Worm (Caenorhabditis elegans) whole organism, late embryonic: Measurements from ENCODE around the gene lin-46.

Experiments
- C08G9.2 ChIP-seq: sonication (generic microtip); optimal IDR thresholded peaks from 2 replicates; lab custom pipeline; 2016; ENCODE audit warnings: mild to moderate bottlenecking, missing genetic modification characterization, moderate library complexity, missing compliant biosample characterization
- F13H6.1 ChIP-seq: sonication (generic microtip); optimal IDR thresholded peaks from 2 replicates; lab custom pipeline; 2016; ENCODE audit warnings: missing genetic modification characterization, missing compliant biosample characterization
- K09A11.1 ChIP-seq: sonication (generic microtip); optimal IDR thresholded peaks from 2 replicates; lab custom pipeline; 2017; ENCODE audit warnings: antibody characterized with exemption, mild to moderate bottlenecking, missing genetic modification characterization, missing compliant biosample characterization; ENCODE audit not compliant: insufficient read depth
- Y22D7AL.16 ChIP-seq: sonication (generic microtip); optimal IDR thresholded peaks from 2 replicates; lab custom pipeline; 2016; ENCODE audit warnings: missing genetic modification characterization, missing compliant biosample characterization
- ama-1 ChIP-seq: fragments of 150-350 bp; optimal IDR thresholded peaks from 2 replicates; lab custom pipeline; 2014
- ceh-14 ChIP-seq: sonication (generic microtip); optimal IDR thresholded peaks from 2 replicates; lab custom pipeline; 2016; ENCODE audit warnings: missing genotype, missing genetic modification characterization, missing compliant biosample characterization
- ceh-19 ChIP-seq: fragments of 200-800 bp; sonication (Bioruptor generic); optimal IDR thresholded peaks from 2 replicates; lab custom pipeline; 2018; ENCODE audit warnings: mild to moderate bottlenecking, missing genetic modification characterization, missing compliant biosample characterization
- ceh-2 ChIP-seq: sonication (generic microtip); optimal IDR thresholded peaks from 2 replicates; lab custom pipeline; 2016; ENCODE audit warnings: missing genotype, missing genetic modification characterization, missing compliant biosample characterization
- ceh-30 ChIP-seq: fragments of 150-350 bp; optimal IDR thresholded peaks from 2 replicates; lab custom pipeline; 2014; ENCODE audit warnings: missing biosample characterization, missing genetic modification characterization
- ceh-31 ChIP-seq: sonication (generic microtip); optimal IDR thresholded peaks from 2 replicates; lab custom pipeline; 2016; ENCODE audit warnings: missing genetic modification characterization, missing compliant biosample characterization
- ceh-45 ChIP-seq: fragments of 200-800 bp; sonication (Bioruptor generic); IDR thresholded peaks from 2 replicates; pipeline ENCODE4 v1.3.6; 2022; ENCODE audit warnings: missing genetic modification reagents, missing genetic modification characterization, missing compliant biosample characterization
- ceh-48 ChIP-seq: sonication (generic microtip); optimal IDR thresholded peaks from 2 replicates; lab custom pipeline; 2016; ENCODE audit warnings: missing genetic modification characterization, inconsistent platforms, missing compliant biosample characterization
- ceh-6 ChIP-seq: fragments of 200-800 bp; sonication (Bioruptor generic); optimal IDR thresholded peaks from 2 replicates; lab custom pipeline; 2018; ENCODE audit warnings: mild to moderate bottlenecking, missing genetic modification characterization, missing compliant biosample characterization
- ceh-9 ChIP-seq: sonication (generic microtip); optimal IDR thresholded peaks from 2 replicates; lab custom pipeline; 2016; ENCODE audit warnings: mild to moderate bottlenecking, missing genetic modification characterization, inconsistent platforms, missing compliant biosample characterization
- dve-1 ChIP-seq: sonication (generic microtip); optimal IDR thresholded peaks from 2 replicates; lab custom pipeline; 2017; ENCODE audit warnings: antibody characterized with exemption, mild to moderate bottlenecking, missing genetic modification characterization, missing compliant biosample characterization
- elt-2 ChIP-seq: sonication (generic microtip); optimal IDR thresholded peaks from 2 replicates; lab custom pipeline; 2016; ENCODE audit warnings: missing genetic modification reagents, missing genetic modification characterization, missing compliant biosample characterization
- elt-4 ChIP-seq: sonication (generic microtip); optimal IDR thresholded peaks from 2 replicates; lab custom pipeline; 2016; ENCODE audit warnings: missing genetic modification characterization, missing compliant biosample characterization
- ets-4 ChIP-seq: sonication (generic microtip); optimal IDR thresholded peaks from 2 replicates; lab custom pipeline; 2016; ENCODE audit warnings: missing genetic modification characterization, missing compliant biosample characterization
- eyg-1 ChIP-seq: sonication (generic microtip); optimal IDR thresholded peaks from 2 replicates; lab custom pipeline; 2016; ENCODE audit warnings: missing genotype, missing genetic modification characterization, missing compliant biosample characterization
- fkh-10 ChIP-seq: fragments of 150-350 bp; optimal IDR thresholded peaks from 2 replicates; lab custom pipeline; 2014; ENCODE audit warnings: missing biosample characterization, missing genetic modification reagents, missing genetic modification characterization
- fkh-6 ChIP-seq: sonication (generic microtip); optimal IDR thresholded peaks from 2 replicates; lab custom pipeline; 2016; ENCODE audit warnings: missing genetic modification characterization, missing compliant biosample characterization
- gmeb-2 ChIP-seq: sonication (generic microtip); optimal IDR thresholded peaks from 2 replicates; lab custom pipeline; 2016; ENCODE audit warnings: missing genetic modification characterization, inconsistent platforms, missing compliant biosample characterization
- hlh-15 ChIP-seq: sonication (generic microtip); optimal IDR thresholded peaks from 2 replicates; lab custom pipeline; 2016; ENCODE audit warnings: missing genetic modification characterization, missing compliant biosample characterization
- hlh-30 ChIP-seq: sonication (generic microtip); optimal IDR thresholded peaks from 2 replicates; lab custom pipeline; 2017; ENCODE audit warnings: antibody characterized with exemption, missing genetic modification characterization, missing compliant biosample characterization; ENCODE audit not compliant: insufficient read depth
- hlh-8 ChIP-seq: sonication (generic microtip); optimal IDR thresholded peaks from 2 replicates; lab custom pipeline; 2016; ENCODE audit warnings: missing genotype, missing genetic modification characterization, missing compliant biosample characterization
- lim-6 ChIP-seq: sonication (generic microtip); optimal IDR thresholded peaks from 2 replicates; lab custom pipeline; 2016; ENCODE audit warnings: missing genetic modification characterization, missing compliant biosample characterization
- lin-11 ChIP-seq: fragments of 200-800 bp; sonication (Bioruptor generic); optimal IDR thresholded peaks from 2 replicates; lab custom pipeline; 2018; ENCODE audit warnings: mild to moderate bottlenecking, missing genetic modification characterization, missing compliant biosample characterization
- mec-3 ChIP-seq: sonication (generic microtip); optimal IDR thresholded peaks from 2 replicates; lab custom pipeline; 2016; ENCODE audit warnings: borderline replicate concordance, missing genetic modification characterization, missing compliant biosample characterization
- nfya-1 ChIP-seq: sonication (generic microtip); optimal IDR thresholded peaks from 2 replicates; lab custom pipeline; 2017; ENCODE audit warnings: missing genetic modification characterization, mild to moderate bottlenecking, missing compliant biosample characterization, antibody characterized with exemption, moderate library complexity
- nhr-232 ChIP-seq: sonication (generic microtip); optimal IDR thresholded peaks from 2 replicates; lab custom pipeline; 2016; ENCODE audit warnings: missing genetic modification characterization, missing compliant biosample characterization
- pag-3 ChIP-seq: sonication (generic microtip); optimal IDR thresholded peaks from 2 replicates; lab custom pipeline; 2016; ENCODE audit warnings: missing compliant biosample characterization, missing genetic modification characterization, borderline replicate concordance
- pat-9 ChIP-seq: fragments of 200-800 bp; sonication (Bioruptor generic); optimal IDR thresholded peaks from 2 replicates; lab custom pipeline; 2018; ENCODE audit warnings: mild to moderate bottlenecking, missing genetic modification characterization, moderate library complexity, missing compliant biosample characterization
- pax-1 ChIP-seq: fragments of 150-350 bp; optimal IDR thresholded peaks from 2 replicates; lab custom pipeline; 2014; ENCODE audit warnings: missing biosample characterization, missing genetic modification characterization
- pros-1 ChIP-seq: fragments of 150-350 bp; optimal IDR thresholded peaks from 2 replicates; lab custom pipeline; 2014; ENCODE audit warnings: missing biosample characterization, missing genetic modification reagents, missing genetic modification characterization
- ref-2 ChIP-seq: sonication (generic microtip); optimal IDR thresholded peaks from 2 replicates; lab custom pipeline; 2016; ENCODE audit warnings: missing genetic modification characterization, missing compliant biosample characterization
- rnt-1 ChIP-seq: sonication (generic microtip); optimal IDR thresholded peaks from 2 replicates; lab custom pipeline; 2016; ENCODE audit warnings: missing genetic modification characterization, missing compliant biosample characterization
- sdc-2 ChIP-seq: sonication (generic microtip); optimal IDR thresholded peaks from 2 replicates; lab custom pipeline; 2016; ENCODE audit warnings: missing genotype, missing genetic modification characterization, missing compliant biosample characterization
- tbx-7 ChIP-seq: sonication (generic microtip); optimal IDR thresholded peaks from 2 replicates; lab custom pipeline; 2016; ENCODE audit warnings: missing genotype, missing genetic modification characterization, missing compliant biosample characterization
- ttx-3 ChIP-seq: sonication (generic microtip); optimal IDR thresholded peaks from 2 replicates; lab custom pipeline; 2016; ENCODE audit warnings: missing genetic modification reagents, missing genetic modification characterization, missing compliant biosample characterization
- unc-42 ChIP-seq: sonication (generic microtip); optimal IDR thresholded peaks from 2 replicates; lab custom pipeline; 2016; ENCODE audit warnings: missing genotype, missing genetic modification characterization, missing compliant biosample characterization
- unc-86 ChIP-seq: sonication (generic microtip); optimal IDR thresholded peaks from 2 replicates; lab custom pipeline; 2016; ENCODE audit warnings: missing genetic modification characterization, missing compliant biosample characterization
- ztf-16 ChIP-seq: sonication (generic microtip); optimal IDR thresholded peaks from 2 replicates; lab custom pipeline; 2017; ENCODE audit warnings: missing genetic modification characterization, missing compliant biosample characterization

The lin-46 gene

DNA sequence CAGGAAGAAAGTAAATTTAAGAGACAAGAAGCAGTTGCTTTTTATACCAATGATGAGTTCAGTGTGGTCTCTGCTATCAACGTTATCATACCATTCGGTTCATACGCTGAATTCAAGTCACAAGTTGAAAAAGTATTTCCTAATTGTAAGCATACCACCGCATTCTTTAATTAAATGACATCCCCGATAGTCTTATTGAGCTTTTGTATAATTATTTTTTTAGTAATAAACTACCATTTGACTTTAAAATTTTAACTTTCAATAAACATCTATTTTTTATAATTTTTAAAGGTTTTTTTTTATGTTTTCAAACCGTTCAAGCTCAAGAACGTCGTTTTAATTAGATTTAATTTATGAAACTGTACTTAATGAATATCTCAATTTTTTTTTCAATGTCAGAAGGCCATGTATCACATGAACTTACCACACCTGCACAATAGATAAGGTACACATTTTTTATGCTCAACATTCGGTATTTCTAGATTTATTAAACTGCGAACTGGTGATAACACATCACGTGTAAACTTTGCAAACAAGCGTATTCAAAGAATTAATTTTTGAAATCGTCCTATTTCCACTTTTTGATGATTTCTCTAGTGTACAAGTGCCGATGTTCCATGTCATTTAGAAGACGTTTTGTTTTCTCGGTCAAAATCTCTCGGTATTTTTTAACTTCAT lies 26.7 kb upstream of the lin-46 start, which contains the start of gene T16G1.4:
T16G1.4 (minus strand) TSS at position 51 of the 678 bp plus-strand sequence.
- TF ChIP-seq pros-1 (tag; lab: Kevin White, UChicago) (no peak), hlh-15 (tag; lab: Kevin White, UChicago) (no peak), lim-6 (tag; lab: Kevin White, UChicago) (no peak), ceh-2 (no peak), unc-42 (no peak), ceh-30 (tag; lab: Kevin White, UChicago) (no peak), hlh-8 (tag; lab: Kevin White, UChicago) (no peak), ama-1 (lab: Kevin White, UChicago) (no peak), eyg-1 (no peak), unc-86 (no peak), pag-3 (tag; lab: Kevin White, UChicago) (no peak), tbx-7 (tag; lab: Kevin White, UChicago) (no peak), ceh-19 (GFP tag; lab: Kevin White, UChicago) (no peak), lin-11 (tag; lab: Kevin White, UChicago) (no peak), elt-2 (tag; lab: Kevin White, UChicago) (no peak), ztf-16 (tag; lab: Kevin White, UChicago) (no peak), nhr-232 (no peak), ceh-6 (GFP tag; lab: Kevin White, UChicago) (no peak), ceh-48 (tag; lab: Kevin White, UChicago) (no peak)

ce11 chrV:12943399-12943798 lies 25.3 kb upstream of the lin-46 start:
- TF ChIP-seq K09A11.1 (tag; lab: Kevin White, UChicago) (no peak), fkh-6 (no peak), pros-1 (tag; lab: Kevin White, UChicago) (no peak), ceh-30 (tag; lab: Kevin White, UChicago) (no peak), unc-86 (no peak), hlh-30 (tag; lab: Kevin White, UChicago) (no peak), mec-3 (no peak), ceh-48 (tag; lab: Kevin White, UChicago) (no peak), pax-1 (tag; lab: Kevin White, UChicago) (no peak), gmeb-2 (tag; lab: Kevin White, UChicago) (no peak), nfya-1 (no peak)
- TF ChIP-seq, all 69 proteins: peak for 0

ce11 chrV:12944229-12944628 lies 24.4 kb upstream of the lin-46 start, which contains the start of gene T16G1.3:
TSS of gene T16G1.3 (minus strand) at chrV:12944329.
- TF ChIP-seq ceh-14 (tag; lab: Kevin White, UChicago): no peak
- no peak for TF ChIP-seq ceh-31 (tag; lab: Kevin White, UChicago)
- no peak for TF ChIP-seq ref-2
- TF ChIP-seq pat-9 (tag; lab: Kevin White, UChicago): no peak
- no peak for TF ChIP-seq rnt-1 (tag; lab: Kevin White, UChicago)
- no peak for TF ChIP-seq Y22D7AL.16 (tag; lab: Kevin White, UChicago)
- TF ChIP-seq elt-4: no peak
- TF ChIP-seq C08G9.2 (tag; lab: Kevin White, UChicago): no peak
- no peak for TF ChIP-seq fkh-10 (GFP tag; lab: Kevin White, UChicago)

DNA sequence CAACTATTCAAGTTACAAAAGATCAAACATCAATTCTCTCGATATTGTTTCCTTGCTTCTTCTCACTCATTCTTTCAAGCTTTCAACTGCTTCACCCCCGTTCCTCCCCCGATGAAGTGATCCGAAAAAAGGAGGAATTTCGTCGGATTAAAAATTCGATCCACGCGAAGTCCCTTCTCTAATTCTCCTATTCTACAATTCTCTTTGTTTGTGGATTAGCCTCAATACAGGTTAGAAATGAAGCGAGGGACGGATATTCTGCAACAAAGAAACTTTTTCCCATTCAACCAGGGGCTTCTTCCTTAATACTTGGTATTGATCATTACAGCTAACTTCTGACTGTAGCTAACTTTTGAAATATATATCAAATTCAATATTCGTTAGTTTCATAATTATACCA lies 23.9 kb upstream of the lin-46 start, which contains the start of gene grl-2:
grl-2 (plus strand) TSS at position 301 of the 400 bp plus-strand sequence.
- no peak for TF ChIP-seq Y22D7AL.16 (tag; lab: Kevin White, UChicago)
- TF ChIP-seq ttx-3 (tag; lab: Kevin White, UChicago): no peak
- TF ChIP-seq hlh-30 (tag; lab: Kevin White, UChicago): no peak
- TF ChIP-seq dve-1: no peak
- no peak for TF ChIP-seq ceh-9 (tag; lab: Kevin White, UChicago)
- TF ChIP-seq ceh-45 (GFP tag; lab: Robert Waterston, UW): no peak
- no peak for TF ChIP-seq ceh-2
- TF ChIP-seq hlh-8 (tag; lab: Kevin White, UChicago): no peak
- TF ChIP-seq ets-4 (tag; lab: Kevin White, UChicago): no peak
- TF ChIP-seq F13H6.1 (tag; lab: Kevin White, UChicago): no peak
- TF ChIP-seq fkh-10 (GFP tag; lab: Kevin White, UChicago): no peak
- no peak for TF ChIP-seq ceh-30 (tag; lab: Kevin White, UChicago)
- TF ChIP-seq sdc-2: no peak
